Fruit fly (Drosophila melanogaster): ENCODE data around the gene CG44227.

- no peak for TF ChIP-seq CG33017 (tag; optimal IDR thresholded peaks at IDR 0.05)
- no peak for TF ChIP-seq cic (GFP tag; optimal IDR thresholded peaks at IDR 0.05)
- no peak for TF ChIP-seq pad (GFP tag; optimal IDR thresholded peaks at IDR 0.05)
- TF ChIP-seq bab1 (GFP tag; optimal IDR thresholded peaks at IDR 0.05) = no peak
- no peak for TF ChIP-seq toe (GFP tag; optimal IDR thresholded peaks at IDR 0.05)
- TF ChIP-seq CG14711 (tag; optimal IDR thresholded peaks at IDR 0.05) = no peak
- TF ChIP-seq ovo (GFP tag; optimal IDR thresholded peaks at IDR 0.05) = no peak
- no peak for TF ChIP-seq tj (GFP tag; optimal IDR thresholded peaks at IDR 0.05)
- TF ChIP-seq CG5204 (GFP tag; optimal IDR thresholded peaks at IDR 0.05) = no peak
Observed at dm6 chr3R:8679934-8680333, 5.0 kb downstream of the CG44227 start, which contains the start of gene CG33325.
